Worm (Caenorhabditis elegans) whole organism, young adult: ENCODE data around the gene F20C5.5.

ENCODE experiments used
- F23B12.7 ChIP-seq: sonication (generic microtip); optimal IDR thresholded peaks from 2 replicates; lab custom pipeline; 2017; ENCODE audit warnings: missing genetic modification characterization, mild to moderate bottlenecking, missing compliant biosample characterization, antibody characterized with exemption, moderate library complexity; ENCODE audit not compliant: insufficient read depth
- F33H1.4 ChIP-seq: fragments of 200-800 bp; sonication (Bioruptor generic); IDR thresholded peaks from 2 replicates; pipeline ENCODE4 v1.3.6; 2022; ENCODE audit warnings: missing genetic modification reagents, missing genetic modification characterization, missing compliant biosample characterization
- F49E8.2 ChIP-seq: sonication (generic microtip); optimal IDR thresholded peaks from 3 replicates; lab custom pipeline; 2017; ENCODE audit warnings: missing genetic modification characterization, mild to moderate bottlenecking, missing compliant biosample characterization, antibody characterized with exemption, moderate library complexity; ENCODE audit not compliant: insufficient read depth
- F55B11.4 ChIP-seq: sonication (generic microtip); optimal IDR thresholded peaks from 2 replicates; lab custom pipeline; 2016; ENCODE audit warnings: missing compliant biosample characterization, missing genetic modification characterization, borderline replicate concordance; ENCODE audit not compliant: insufficient read depth
- K12H6.12 ChIP-seq: fragments of 200-800 bp; sonication (Bioruptor generic); optimal IDR thresholded peaks from 2 replicates; lab custom pipeline; 2018; ENCODE audit warnings: mild to moderate bottlenecking, missing genetic modification characterization, missing compliant biosample characterization
- Y53F4B.3 ChIP-seq: fragments of 200-800 bp; sonication (Bioruptor generic); IDR thresholded peaks from 2 replicates; pipeline ENCODE4 v1.3.6; 2022; ENCODE audit warnings: missing genetic modification reagents, missing genetic modification characterization, missing compliant biosample characterization
- Y53G8AR.9 ChIP-seq: fragments of 200-800 bp; sonication (Bioruptor generic); conservative IDR thresholded peaks from 2 replicates; pipeline ENCODE4 v1.3.6; 2022; ENCODE audit warnings: missing genetic modification reagents, missing genetic modification characterization, missing compliant biosample characterization
- Y79H2A.3 ChIP-seq: fragments of 200-800 bp; sonication (Bioruptor generic); conservative IDR thresholded peaks from 2 replicates; pipeline ENCODE4 v1.3.6; 2022; ENCODE audit warnings: missing genetic modification reagents, missing genetic modification characterization, missing compliant biosample characterization
- ZK185.1 ChIP-seq: sonication (generic microtip); optimal IDR thresholded peaks from 2 replicates; lab custom pipeline; 2016; ENCODE audit warnings: mild to moderate bottlenecking, missing genetic modification characterization, missing compliant biosample characterization; ENCODE audit not compliant: poor library complexity, severe bottlenecking
- ama-1 ChIP-seq, 3 experiments: fragments of 150-350 bp in 1 of 3; sonication (generic microtip) in 2 of 3; optimal IDR thresholded peaks; 2 replicates each; lab custom pipeline; 2014 to 2018; ENCODE audit warnings: missing biosample characterization in 2 of 3, missing genetic modification characterization in 2 of 3, missing genetic modification reagents in 2 of 3
- attf-5 ChIP-seq: fragments of 200-800 bp; sonication (Bioruptor generic); optimal IDR thresholded peaks from 2 replicates; lab custom pipeline; 2018; ENCODE audit warnings: mild to moderate bottlenecking, missing genetic modification characterization, missing compliant biosample characterization
- ceh-58 ChIP-seq: fragments of 200-800 bp; sonication (Bioruptor generic); IDR thresholded peaks from 2 replicates; pipeline ENCODE4 v1.3.6; 2022; ENCODE audit warnings: missing genetic modification characterization, missing compliant biosample characterization
- chd-7 ChIP-seq: sonication (generic microtip); optimal IDR thresholded peaks from 2 replicates; lab custom pipeline; 2016; ENCODE audit warnings: mild to moderate bottlenecking, missing genetic modification characterization, moderate library complexity, missing compliant biosample characterization
- egrh-3 ChIP-seq: fragments of 200-800 bp; sonication (Bioruptor generic); IDR thresholded peaks from 2 replicates; pipeline ENCODE4 v1.3.6; 2022; ENCODE audit warnings: missing genetic modification reagents, missing genetic modification characterization, missing compliant biosample characterization
- fkh-3 ChIP-seq: sonication (generic microtip); optimal IDR thresholded peaks from 2 replicates; lab custom pipeline; 2016; ENCODE audit warnings: mild to moderate bottlenecking, missing genetic modification characterization, missing compliant biosample characterization
- gei-17 ChIP-seq: fragments of 200-800 bp; sonication (Bioruptor generic); optimal IDR thresholded peaks from 2 replicates; lab custom pipeline; 2018; ENCODE audit warnings: mild to moderate bottlenecking, missing genetic modification characterization, missing compliant biosample characterization
- hlh-12 ChIP-seq: sonication (generic microtip); optimal IDR thresholded peaks from 2 replicates; lab custom pipeline; 2016; ENCODE audit warnings: missing genetic modification characterization, missing compliant biosample characterization
- hrde-1 ChIP-seq: sonication (generic microtip); optimal IDR thresholded peaks from 2 replicates; lab custom pipeline; 2016; ENCODE audit warnings: missing genetic modification characterization, mild to moderate bottlenecking, missing compliant biosample characterization, moderate library complexity, missing genotype, missing genetic modification reagents, borderline replicate concordance
- hsf-1 ChIP-seq: fragments of 200-800 bp; sonication (Bioruptor generic); IDR thresholded peaks from 2 replicates; pipeline ENCODE4 v1.3.6; 2022; ENCODE audit warnings: missing genetic modification reagents, missing genetic modification characterization, missing compliant biosample characterization
- lin-40 ChIP-seq: sonication (generic microtip); optimal IDR thresholded peaks from 2 replicates; lab custom pipeline; 2016; ENCODE audit warnings: missing genetic modification characterization, mild to moderate bottlenecking, missing compliant biosample characterization, missing genotype, missing genetic modification reagents
- lsy-27 ChIP-seq: sonication (generic microtip); optimal IDR thresholded peaks from 2 replicates; lab custom pipeline; 2017; ENCODE audit warnings: missing genetic modification characterization, mild to moderate bottlenecking, missing compliant biosample characterization, antibody characterized with exemption, missing genotype, borderline replicate concordance; ENCODE audit not compliant: insufficient read depth
- madf-3 ChIP-seq: fragments of 200-800 bp; sonication (Bioruptor generic); IDR thresholded peaks from 2 replicates; pipeline ENCODE4 v1.3.6; 2022; ENCODE audit warnings: missing genetic modification reagents, missing genetic modification characterization, missing compliant biosample characterization
- madf-6 ChIP-seq: fragments of 200-800 bp; sonication (Bioruptor generic); IDR thresholded peaks from 2 replicates; pipeline ENCODE4 v1.3.6; 2022; ENCODE audit warnings: missing genetic modification reagents, missing genetic modification characterization, missing compliant biosample characterization
- mcd-1 ChIP-seq: fragments of 200-800 bp; sonication (Bioruptor generic); IDR thresholded peaks from 2 replicates; pipeline ENCODE4 v1.3.6; 2022; ENCODE audit warnings: missing genetic modification reagents, missing genetic modification characterization, missing compliant biosample characterization
- mes-4 ChIP-seq: sonication (generic microtip); optimal IDR thresholded peaks from 2 replicates; lab custom pipeline; 2016; ENCODE audit warnings: missing genotype, missing genetic modification characterization, missing compliant biosample characterization
- nhr-179 ChIP-seq: sonication (generic microtip); optimal IDR thresholded peaks from 2 replicates; lab custom pipeline; 2016; ENCODE audit warnings: mild to moderate bottlenecking, missing genetic modification characterization, missing compliant biosample characterization
- nhr-80 ChIP-seq: sonication (generic microtip); optimal IDR thresholded peaks from 2 replicates; lab custom pipeline; 2016; ENCODE audit warnings: missing genetic modification characterization, missing compliant biosample characterization
- nhr-90 ChIP-seq: sonication (generic microtip); optimal IDR thresholded peaks from 2 replicates; lab custom pipeline; 2016; ENCODE audit warnings: missing genotype, mild to moderate bottlenecking, missing genetic modification characterization, missing compliant biosample characterization
- rcor-1 ChIP-seq: fragments of 200-800 bp; sonication (Bioruptor generic); IDR thresholded peaks from 2 replicates; pipeline ENCODE4 v1.3.6; 2022; ENCODE audit warnings: missing genetic modification reagents, missing genetic modification characterization, missing compliant biosample characterization
- snpc-1.3 ChIP-seq: sonication (generic microtip); optimal IDR thresholded peaks from 2 replicates; lab custom pipeline; 2017; ENCODE audit warnings: missing genetic modification characterization, mild to moderate bottlenecking, missing compliant biosample characterization, antibody characterized with exemption, moderate library complexity, missing genotype, missing genetic modification reagents; ENCODE audit not compliant: insufficient read depth
- snpc-3.4 ChIP-seq: sonication (generic microtip); optimal IDR thresholded peaks from 2 replicates; lab custom pipeline; 2017; ENCODE audit warnings: missing genetic modification characterization, mild to moderate bottlenecking, missing compliant biosample characterization, antibody characterized with exemption, moderate library complexity, missing genotype, missing genetic modification reagents
- snpc-4 ChIP-seq, 5 experiments: fragments of 150-350 bp in 1 of 5; sonication (generic microtip) in 4 of 5; optimal IDR thresholded peaks; 2 replicates each; lab custom pipeline; 2014 to 2018; ENCODE audit warnings: missing genetic modification characterization in 5 of 5, missing biosample characterization in 3 of 5, antibody characterized with exemption in 2 of 5, mild to moderate bottlenecking in 2 of 5, missing compliant biosample characterization in 2 of 5, missing genotype in 2 of 5, moderate library complexity in 2 of 5, missing genetic modification reagents in 1 of 5
- unc-62 ChIP-seq: fragments of 150-350 bp; optimal IDR thresholded peaks from 2 replicates; lab custom pipeline; 2014; ENCODE audit warnings: missing biosample characterization, missing genetic modification reagents, missing genetic modification characterization

Gene F20C5.5

DNA sequence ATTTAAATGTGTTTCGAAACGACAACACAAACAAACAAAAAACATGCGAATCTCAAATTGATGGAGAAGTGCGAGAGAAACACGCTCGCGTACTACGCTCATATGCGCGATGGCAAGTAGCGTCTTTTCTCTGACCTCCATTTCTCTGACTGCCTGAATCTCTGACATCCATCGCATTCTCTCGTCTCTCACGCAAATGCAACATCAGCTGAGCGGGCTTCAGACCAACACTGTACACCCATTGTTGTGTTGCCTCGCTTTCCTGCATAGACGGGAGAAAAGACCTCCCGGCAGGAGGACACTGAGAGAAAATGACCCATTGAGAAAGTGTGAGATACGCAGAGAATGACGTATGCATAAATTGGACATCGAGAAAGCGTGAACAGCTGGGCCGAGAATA is 12.7 kb upstream of the F20C5.5 start (continued):
- TF ChIP-seq gei-17 (GFP tag; lab: Kevin White, UChicago) (no peak), K12H6.12 (tag; lab: Kevin White, UChicago) (peak; percentile 57), madf-3 (GFP tag; lab: Robert Waterston, UW) (no peak), attf-5 (GFP tag; lab: Kevin White, UChicago) (peak; percentile 82), hrde-1 (no peak), F49E8.2 (tag; lab: Kevin White, UChicago) (no peak), nhr-179 (no peak), F33H1.4 (GFP tag; lab: Robert Waterston, UW) (no peak), Y53G8AR.9 (GFP tag; lab: Robert Waterston, UW) (no peak), madf-6 (GFP tag; lab: Robert Waterston, UW) (no peak), F55B11.4 (tag; lab: Kevin White, UChicago) (no peak), snpc-1.3 (tag; lab: Kevin White, UChicago) (no peak), Y79H2A.3 (GFP tag; lab: Robert Waterston, UW) (no peak), mes-4 (tag; lab: Kevin White, UChicago) (no peak)
- TF ChIP-seq, all 124 proteins: peak for 12

DNA sequence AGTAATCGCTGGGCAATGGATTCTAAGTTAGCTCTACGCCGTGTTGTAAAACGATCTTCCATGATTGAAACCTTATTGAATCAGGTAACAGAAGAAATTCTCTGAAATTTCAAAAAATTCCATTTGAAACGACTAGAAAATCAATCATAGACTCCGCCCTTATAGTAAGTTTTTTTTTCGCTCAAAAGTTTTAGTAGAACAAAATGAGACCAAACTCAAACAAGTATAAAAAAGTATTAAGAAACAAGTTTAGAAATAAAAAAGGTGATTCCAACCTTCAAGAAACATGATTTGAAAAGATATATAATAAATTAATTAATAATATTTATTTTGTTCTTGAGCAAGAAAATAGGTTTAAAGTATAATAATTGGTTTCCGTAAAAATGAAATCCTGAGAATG is 8.6 kb upstream of the F20C5.5 start, which contains the start of gene C33D9.6:
Gene C33D9.6, minus strand, starts transcription at position 101 of the 400 bp plus-strand sequence.
- TF ChIP-seq F23B12.7: no peak
- TF ChIP-seq nhr-90 (tag; lab: Kevin White, UChicago): no peak
- TF ChIP-seq lsy-27 (tag; lab: Kevin White, UChicago): no peak
- TF ChIP-seq nhr-80: no peak
- no peak for TF ChIP-seq rcor-1 (GFP tag; lab: Robert Waterston, UW)
- TF ChIP-seq unc-62: no peak
- no peak for TF ChIP-seq ceh-58
- TF ChIP-seq egrh-3 (GFP tag; lab: Robert Waterston, UW): no peak

DNA sequence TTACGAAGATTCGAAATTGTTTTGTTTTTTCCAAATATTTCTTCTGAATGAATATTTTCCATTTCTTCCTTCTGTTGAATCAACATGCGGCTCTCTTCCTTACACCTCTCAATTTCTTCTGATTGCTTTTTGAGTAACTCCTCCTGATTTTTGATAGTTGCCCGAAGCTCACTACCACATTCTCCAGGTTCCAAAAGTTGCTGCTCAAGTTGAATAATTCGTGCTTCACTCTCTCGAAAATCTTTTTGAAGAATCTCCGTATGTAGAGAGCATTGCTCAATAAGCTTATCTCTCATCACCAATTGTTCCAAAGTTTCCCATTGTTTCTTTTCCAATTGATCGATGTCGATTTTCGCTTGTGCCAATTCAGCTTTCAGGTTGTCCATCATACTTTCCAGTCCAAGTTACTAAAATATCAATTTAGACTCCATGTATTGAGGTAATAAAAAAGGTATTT is 3.4 kb upstream of the F20C5.5 start, which contains the start of gene F20C5.6:
Gene F20C5.6, minus strand, starts transcription at position 407 of the 457 bp plus-strand sequence.
- no peak for TF ChIP-seq snpc-3.4 (tag; lab: Kevin White, UChicago)

DNA sequence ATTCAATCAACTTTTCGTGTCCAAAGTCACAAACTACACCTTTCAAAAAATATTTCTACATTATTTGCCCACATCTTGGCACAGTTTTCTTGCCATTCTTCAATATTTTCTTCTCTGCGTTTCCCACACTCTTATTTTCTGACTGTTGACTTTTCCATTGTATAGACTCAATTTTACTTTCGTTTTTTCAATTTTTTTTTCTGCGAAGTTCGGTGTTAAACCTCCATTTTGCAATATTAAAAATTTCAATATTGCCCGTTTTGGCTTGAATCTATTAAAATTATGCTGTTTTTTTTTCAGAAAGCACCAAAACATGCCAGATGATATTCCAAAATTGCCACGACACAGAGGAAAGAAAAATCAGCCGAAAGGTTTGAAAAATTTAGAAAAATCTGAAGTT is 4.9 kb downstream of the F20C5.5 start, which contains the start of gene cdc-50.B:
Gene cdc-50.B, plus strand, starts transcription at position 301 of the 400 bp plus-strand sequence.
- TF ChIP-seq rcor-1 (GFP tag; lab: Robert Waterston, UW) (no peak), fkh-3 (no peak), snpc-4 (GFP tag; optimal IDR thresholded peaks at IDR 0.05; lab: Kevin White, UChicago) (no peak), snpc-4 (tag; optimal IDR thresholded peaks at IDR 0.05; lab: Kevin White, UChicago) (no peak), ama-1 (optimal IDR thresholded peaks at IDR 0.05; lab: Kevin White, UChicago) (no peak), ama-1 (GFP tag; optimal IDR thresholded peaks at IDR 0.05; lab: Kevin White, UChicago) (no peak), mcd-1 (GFP tag; lab: Robert Waterston, UW) (no peak), lin-40 (no peak), ceh-58 (no peak), ZK185.1 (no peak), chd-7 (no peak), hsf-1 (no peak), Y53F4B.3 (no peak), hlh-12 (tag; lab: Kevin White, UChicago) (no peak), unc-62 (no peak)
- TF ChIP-seq, all 124 proteins: peak for 0
